Fruit fly (Drosophila melanogaster) whole organism, embryonic: ENCODE measurements around the gene CG11710.

Experiments used
- CG10147 ChIP-seq: fragments of 200-800 bp; sonication (Bioruptor generic); optimal IDR thresholded peaks from 2 replicates; lab custom pipeline; 2019; ENCODE audit warnings: missing biosample characterization, mild to moderate bottlenecking, missing genetic modification characterization, moderate library complexity
- CG10209 ChIP-seq: fragments of 200-800 bp; sonication (Bioruptor generic); optimal IDR thresholded peaks from 3 replicates; lab custom pipeline; 2017; ENCODE audit warnings: missing biosample characterization, mild to moderate bottlenecking, missing genetic modification characterization, missing genetic modification reagents
- CG10267 ChIP-seq: fragments of 200-800 bp; sonication (Bioruptor generic); optimal IDR thresholded peaks from 2 replicates; lab custom pipeline; 2018; ENCODE audit warnings: missing biosample characterization, mild to moderate bottlenecking, missing genetic modification characterization, moderate library complexity
- CG10366 ChIP-seq: fragments of 200-800 bp; sonication (Bioruptor generic); IDR thresholded peaks from 2 replicates; pipeline ENCODE4 v1.3.6; 2022; ENCODE audit warnings: missing biosample characterization, missing genetic modification characterization
- CG10543 ChIP-seq: fragments of 200-800 bp; sonication (Bioruptor generic); optimal IDR thresholded peaks from 3 replicates; lab custom pipeline; 2017; ENCODE audit warnings: missing biosample characterization, mild to moderate bottlenecking, missing genetic modification characterization, moderate library complexity
- CG11560 ChIP-seq: fragments of 200-800 bp; sonication (Bioruptor generic); IDR thresholded peaks from 3 replicates; pipeline ENCODE4 v1.3.6; 2022; ENCODE audit warnings: missing biosample characterization, missing genetic modification characterization
- CG13424 ChIP-seq: fragments of 200-800 bp; sonication (Bioruptor generic); optimal IDR thresholded peaks from 2 replicates; lab custom pipeline; 2019; ENCODE audit warnings: missing biosample characterization, mild to moderate bottlenecking, missing genetic modification characterization, moderate library complexity
- CG14667 ChIP-seq: fragments of 200-800 bp; sonication (Bioruptor generic); IDR thresholded peaks from 2 replicates; pipeline ENCODE4 v1.3.6; 2022; ENCODE audit warnings: missing biosample characterization, missing genetic modification characterization
- CG14710 ChIP-seq: fragments of 200-800 bp; sonication (Bioruptor generic); optimal IDR thresholded peaks from 3 replicates; lab custom pipeline; 2019; ENCODE audit warnings: missing biosample characterization, mild to moderate bottlenecking, missing genetic modification characterization, moderate library complexity
- CG15269 ChIP-seq: fragments of 200-800 bp; sonication (Bioruptor generic); optimal IDR thresholded peaks from 2 replicates; lab custom pipeline; 2018; ENCODE audit warnings: missing biosample characterization, mild to moderate bottlenecking, missing genetic modification characterization, moderate library complexity
- CG16813 ChIP-seq: fragments of 200-800 bp; sonication (Bioruptor generic); IDR thresholded peaks from 3 replicates; pipeline ENCODE4 v1.3.6; 2022; ENCODE audit warnings: missing biosample characterization, missing genetic modification characterization; ENCODE audit not compliant: partially characterized antibody
- CG17328 ChIP-seq: fragments of 200-800 bp; sonication (Bioruptor generic); IDR thresholded peaks from 2 replicates; pipeline ENCODE4 v1.3.6; 2022; ENCODE audit warnings: missing biosample characterization, missing genetic modification characterization
- CG17359 ChIP-seq: fragments of 200-800 bp; sonication (Bioruptor generic); optimal IDR thresholded peaks from 3 replicates; lab custom pipeline; 2018; ENCODE audit warnings: missing biosample characterization, mild to moderate bottlenecking, missing genetic modification characterization, moderate library complexity
- CG18599 ChIP-seq: fragments of 200-800 bp; sonication (Bioruptor generic); optimal IDR thresholded peaks from 3 replicates; lab custom pipeline; 2017; ENCODE audit warnings: missing biosample characterization, missing genetic modification characterization, mild to moderate bottlenecking, moderate library complexity, missing genetic modification reagents
- CG2889 ChIP-seq: fragments of 200-800 bp; sonication (Bioruptor generic); IDR thresholded peaks from 3 replicates; pipeline ENCODE4 v1.3.6; 2022; ENCODE audit warnings: missing biosample characterization, missing genetic modification characterization
- CG30403 ChIP-seq: fragments of 200-800 bp; sonication (Bioruptor generic); optimal IDR thresholded peaks from 3 replicates; lab custom pipeline; 2016; ENCODE audit warnings: missing biosample characterization, missing genetic modification characterization
- CG3163 ChIP-seq: fragments of 200-800 bp; sonication (Bioruptor generic); optimal IDR thresholded peaks from 3 replicates; lab custom pipeline; 2016; ENCODE audit warnings: missing biosample characterization, missing genetic modification characterization
- CG4328 ChIP-seq: fragments of 200-800 bp; sonication (Bioruptor generic); optimal IDR thresholded peaks from 3 replicates; lab custom pipeline; 2017; ENCODE audit warnings: missing biosample characterization, missing genetic modification reagents, missing genetic modification characterization
- CG4424 ChIP-seq: fragments of 200-800 bp; sonication (Bioruptor generic); optimal IDR thresholded peaks from 3 replicates; lab custom pipeline; 2016; ENCODE audit warnings: missing biosample characterization, missing genetic modification characterization
- CG4707 ChIP-seq: fragments of 200-800 bp; sonication (Bioruptor generic); optimal IDR thresholded peaks from 2 replicates; lab custom pipeline; 2018; ENCODE audit warnings: missing biosample characterization, mild to moderate bottlenecking, missing genetic modification characterization, moderate library complexity
- CG5953 ChIP-seq: fragments of 200-800 bp; sonication (Bioruptor generic); IDR thresholded peaks from 2 replicates; pipeline ENCODE4 v1.3.6; 2022; ENCODE audit warnings: missing biosample characterization, missing genetic modification characterization
- Deaf1 ChIP-seq: fragments of 200-800 bp; optimal IDR thresholded peaks from 3 replicates; lab custom pipeline; 2019; ENCODE audit warnings: missing biosample characterization, mild to moderate bottlenecking, missing genetic modification characterization, moderate library complexity
- Fer3 ChIP-seq: fragments of 200-800 bp; sonication (Bioruptor generic); optimal IDR thresholded peaks from 2 replicates; lab custom pipeline; 2018; ENCODE audit warnings: missing biosample characterization, mild to moderate bottlenecking, missing genetic modification characterization, moderate library complexity
- HmgZ ChIP-seq: fragments of 200-800 bp; sonication (Bioruptor generic); optimal IDR thresholded peaks from 2 replicates; lab custom pipeline; 2018; ENCODE audit warnings: missing biosample characterization, mild to moderate bottlenecking, missing genetic modification characterization
- Hmr ChIP-seq: fragments of 200-800 bp; sonication (Bioruptor generic); optimal IDR thresholded peaks from 3 replicates; lab custom pipeline; 2017; ENCODE audit warnings: mild to moderate bottlenecking, missing biosample characterization, missing genetic modification reagents, missing genetic modification characterization
- Hr3 ChIP-seq: fragments of 200-800 bp; sonication (Bioruptor generic); optimal IDR thresholded peaks from 3 replicates; lab custom pipeline; 2016; ENCODE audit warnings: missing biosample characterization, missing genetic modification characterization
- Kr ChIP-seq: fragments of 200-800 bp; sonication (Bioruptor generic); optimal IDR thresholded peaks from 2 replicates; lab custom pipeline; 2017; ENCODE audit warnings: missing biosample characterization, mild to moderate bottlenecking, missing genetic modification characterization
- Lim3 ChIP-seq: fragments of 200-800 bp; sonication (Bioruptor generic); IDR thresholded peaks from 2 replicates; pipeline ENCODE4 v1.3.6; 2022; ENCODE audit warnings: missing biosample characterization, missing genetic modification characterization
- NC2α ChIP-seq: fragments of 200-800 bp; sonication (Bioruptor generic); optimal IDR thresholded peaks from 2 replicates; lab custom pipeline; 2016; ENCODE audit warnings: missing biosample characterization, missing genetic modification characterization
- Neu2 ChIP-seq: fragments of 200-800 bp; sonication (Bioruptor generic); optimal IDR thresholded peaks from 3 replicates; lab custom pipeline; 2016; ENCODE audit warnings: missing biosample characterization, missing genetic modification characterization, borderline replicate concordance
- Nf-YC ChIP-seq: fragments of 200-800 bp; optimal IDR thresholded peaks from 3 replicates; lab custom pipeline; 2019; ENCODE audit warnings: missing biosample characterization, mild to moderate bottlenecking, missing genetic modification characterization, moderate library complexity
- Pdp1 ChIP-seq, 2 experiments: fragments of 200-800 bp; sonication (Bioruptor generic); optimal IDR thresholded peaks; 3 replicates each; lab custom pipeline; 2016; ENCODE audit warnings: missing biosample characterization in 2 of 2, missing genetic modification characterization in 2 of 2, mild to moderate bottlenecking in 1 of 2, moderate library complexity in 1 of 2
- Ravus ChIP-seq: fragments of 200-800 bp; sonication (Bioruptor generic); IDR thresholded peaks from 2 replicates; pipeline ENCODE4 v1.3.6; 2022; ENCODE audit warnings: missing biosample characterization, missing genetic modification characterization
- Sin3A ChIP-seq: fragments of >200 bp; optimal IDR thresholded peaks from 2 replicates; lab custom pipeline; 2018
- Trl ChIP-seq, 3 experiments: fragments of >200 bp in 2 of 3; fragments of 200-800 bp in 1 of 3; sonication (Bioruptor generic) in 1 of 3; optimal IDR thresholded peaks; 2 replicates in 1 of 3; 3 replicates in 2 of 3; lab custom pipeline; 2016 to 2017; ENCODE audit warnings: missing biosample characterization in 1 of 3, missing genetic modification characterization in 1 of 3
- ac ChIP-seq: fragments of 200-800 bp; sonication (Bioruptor generic); optimal IDR thresholded peaks from 3 replicates; lab custom pipeline; 2017; ENCODE audit warnings: missing biosample characterization, mild to moderate bottlenecking, missing genetic modification characterization
- ato ChIP-seq: fragments of 200-800 bp; sonication (Bioruptor generic); IDR thresholded peaks from 2 replicates; pipeline ENCODE4 v1.3.6; 2022; ENCODE audit warnings: missing biosample characterization, missing genetic modification characterization; ENCODE audit not compliant: partially characterized antibody
- btn ChIP-seq: fragments of 200-800 bp; sonication (Bioruptor generic); optimal IDR thresholded peaks from 2 replicates; lab custom pipeline; 2016; ENCODE audit warnings: missing biosample characterization, missing genetic modification characterization
- chif ChIP-seq, 2 experiments: fragments of 200-800 bp; sonication (Bioruptor generic); optimal IDR thresholded peaks; 3 replicates each; lab custom pipeline; 2016; ENCODE audit warnings: missing biosample characterization in 2 of 2, missing genetic modification characterization in 2 of 2
- crc ChIP-seq: fragments of 200-800 bp; sonication (Bioruptor generic); optimal IDR thresholded peaks from 2 replicates; lab custom pipeline; 2016; ENCODE audit warnings: missing biosample characterization, missing genetic modification characterization
- dpn ChIP-seq, 2 experiments: fragments of 200-800 bp; sonication (Bioruptor generic); optimal IDR thresholded peaks; 3 replicates each; lab custom pipeline; 2016; ENCODE audit warnings: missing biosample characterization in 2 of 2, missing genetic modification characterization in 2 of 2
- dysf ChIP-seq: fragments of 200-800 bp; sonication (Bioruptor generic); IDR thresholded peaks from 3 replicates; pipeline ENCODE4 v1.3.6; 2022; ENCODE audit warnings: missing biosample characterization, missing genetic modification characterization
- grn ChIP-seq: fragments of 200-800 bp; sonication (Bioruptor generic); optimal IDR thresholded peaks from 3 replicates; lab custom pipeline; 2017; ENCODE audit warnings: missing biosample characterization, missing genetic modification characterization
- jing ChIP-seq: fragments of 200-800 bp; sonication (Bioruptor generic); optimal IDR thresholded peaks from 2 replicates; lab custom pipeline; 2018; ENCODE audit warnings: missing biosample characterization, mild to moderate bottlenecking, missing genetic modification characterization
- sc ChIP-seq, 3 experiments: fragments of >200 bp in 2 of 3; fragments of 200-800 bp in 1 of 3; sonication (Bioruptor generic) in 1 of 3; optimal IDR thresholded peaks; 2 replicates in 2 of 3; 3 replicates in 1 of 3; lab custom pipeline; 2017; ENCODE audit warnings: mild to moderate bottlenecking in 1 of 3, missing biosample characterization in 1 of 3, missing genetic modification characterization in 1 of 3, missing genetic modification reagents in 1 of 3
- schlank ChIP-seq: fragments of 200-800 bp; sonication (Bioruptor generic); optimal IDR thresholded peaks from 2 replicates; lab custom pipeline; 2018; ENCODE audit warnings: missing biosample characterization, mild to moderate bottlenecking, missing genetic modification characterization
- sd ChIP-seq: fragments of 200-800 bp; sonication (Bioruptor generic); optimal IDR thresholded peaks from 3 replicates; lab custom pipeline; 2018; ENCODE audit warnings: missing biosample characterization, mild to moderate bottlenecking, missing genetic modification characterization, moderate library complexity
- sug ChIP-seq: fragments of 200-800 bp; optimal IDR thresholded peaks from 2 replicates; lab custom pipeline; 2019; ENCODE audit warnings: missing biosample characterization, mild to moderate bottlenecking, missing genetic modification characterization, moderate library complexity
- tgo ChIP-seq: fragments of 200-800 bp; sonication (Bioruptor generic); IDR thresholded peaks from 3 replicates; pipeline ENCODE4 v1.3.6; 2022; ENCODE audit warnings: missing biosample characterization, missing genetic modification characterization
- zf30C ChIP-seq: fragments of 200-800 bp; sonication (Bioruptor generic); optimal IDR thresholded peaks from 3 replicates; lab custom pipeline; 2018; ENCODE audit warnings: missing biosample characterization, mild to moderate bottlenecking, missing genetic modification characterization

CG11710 gene

dm6 chrX:20434534-20434933, 5.1 kb upstream of the CG11710 start (continued):
- TF ChIP-seq chif (GFP tag; optimal IDR thresholded peaks at IDR 0.05; lab: Kevin White, UChicago) (no peak), ato (no peak), Fer3 (tag; lab: Kevin White, UChicago) (peak; percentile 22), CG3163 (GFP tag; lab: Kevin White, UChicago) (peak; percentile 14), Hmr (GFP tag; lab: Kevin White, UChicago) (peak; percentile 68), CG4328 (no peak), CG14667 (no peak), sd (tag; lab: Kevin White, UChicago) (no peak), CG10543 (GFP tag; lab: Kevin White, UChicago) (peak; percentile 64), CG5953 (GFP tag; lab: Robert Waterston, UW) (no peak), CG10366 (GFP tag; lab: Robert Waterston, UW) (no peak), Pdp1 (GFP tag; optimal IDR thresholded peaks at IDR 0.05; lab: Kevin White, UChicago) (no peak), Lim3 (no peak), Nf-YC (tag; lab: Kevin White, UChicago) (peak; percentile 7), HmgZ (tag; lab: Kevin White, UChicago) (peak; percentile 43), tgo (0 out of 3 replicates have a peak, but pooled peaks have one; percentile 35), sc (optimal IDR thresholded peaks at IDR 0.05; lab: Kevin White, UChicago) (no peak), sc (GFP tag; optimal IDR thresholded peaks at IDR 0.05; lab: Kevin White, UChicago) (no peak), jing (GFP tag; lab: Kevin White, UChicago) (no peak), CG18599 (peak; percentile 77), grn (GFP tag; lab: Kevin White, UChicago) (no peak), CG13424 (tag; lab: Kevin White, UChicago) (peak; percentile 48), CG2889 (no peak), CG10267 (tag; lab: Kevin White, UChicago) (no peak), btn (GFP tag; lab: Kevin White, UChicago) (no peak), sug (tag; lab: Kevin White, UChicago) (peak; percentile 27), Deaf1 (tag; lab: Kevin White, UChicago) (peak; percentile 2), Ravus (GFP tag; lab: Robert Waterston, UW) (no peak), dysf (GFP tag; lab: Robert Waterston, UW) (peak; percentile 38; the same call in 1 of the 3 replicates), CG10147 (GFP tag; lab: Kevin White, UChicago) (peak; percentile 17), NC2α (GFP tag; lab: Kevin White, UChicago) (no peak), Trl (optimal IDR thresholded peaks at IDR 0.05; lab: Kevin White, UChicago) (no peak), Trl (GFP tag; optimal IDR thresholded peaks at IDR 0.05; lab: Kevin White, UChicago) (no peak), CG4707 (no peak), Kr (GFP tag; lab: Kevin White, UChicago) (no peak), ac (GFP tag; lab: Kevin White, UChicago) (no peak), dpn (GFP tag; optimal IDR thresholded peaks at IDR 0.05; lab: Kevin White, UChicago) (peak; percentile 8 to 26), Sin3A (lab: Kevin White, UChicago) (no peak), Neu2 (GFP tag; lab: Kevin White, UChicago) (no peak), CG10209 (GFP tag; lab: Kevin White, UChicago) (peak; percentile 3), CG17328 (no peak), CG14710 (no peak), CG17359 (tag; lab: Kevin White, UChicago) (peak; percentile 13), CG15269 (tag; lab: Kevin White, UChicago) (peak; percentile 45), crc (GFP tag; lab: Kevin White, UChicago) (no peak), Hr3 (GFP tag; lab: Kevin White, UChicago) (peak; percentile 9), CG11560 (tag; lab: Robert Waterston, UW) (0 out of 3 replicates have a peak, but pooled peaks have one; percentile 32), CG30403 (GFP tag; lab: Kevin White, UChicago) (peak; percentile 22), CG16813 (GFP tag; lab: Robert Waterston, UW) (no peak), schlank (tag; lab: Kevin White, UChicago) (peak; percentile 5), zf30C (GFP tag; lab: Kevin White, UChicago) (peak; percentile 50), CG4424 (GFP tag; lab: Kevin White, UChicago) (peak; percentile 2)
